Worm (Caenorhabditis elegans): ENCODE results near the gene mam-3.
"Not testable (repeated sequence)": the region's sequence is repeated elsewhere in the genome, so short reads cannot be mapped to it uniquely, and the experiment has no call there.

The mam-3 gene

ce11 chrIV:13450740-13451139 is 5.6 kb upstream of the mam-3 start:
- TF ChIP-seq hmg-4 (GFP tag; optimal IDR thresholded peaks at IDR 0.05) (no peak), pes-1 (GFP tag; IDR thresholded peaks at IDR 0.05) (0 out of 2 replicates have a peak, but pooled peaks have one; percentile 11)

ce11 chrIV:13443543-13443942 is 1.6 kb downstream of the mam-3 start:
- 0 out of 2 replicates have a peak, but pooled peaks have one; percentile 35 for TF ChIP-seq pes-1 (GFP tag; IDR thresholded peaks at IDR 0.05)

- TF ChIP-seq tbx-11 (GFP tag; IDR thresholded peaks at IDR 0.05); tbx-37 (GFP tag; conservative IDR thresholded peaks at IDR 0.05); scrt-1 (GFP tag; IDR thresholded peaks at IDR 0.05): not testable (repeated sequence)
These were observed 11.3 kb downstream of the mam-3 start, which contains the start of gene K09B11.5 for ce11 chrIV:13433904-13434303. Gene K09B11.5, minus strand, starts transcription at chrIV:13434004.

ce11 chrIV:13430137-13430536 is 15.0 kb downstream of the mam-3 start:
- 0 out of 2 replicates have a peak, but pooled peaks have one; percentile 10 for TF ChIP-seq pes-1 (GFP tag; IDR thresholded peaks at IDR 0.05)
- TF ChIP-seq tbx-37 (GFP tag; conservative IDR thresholded peaks at IDR 0.05) = 0 out of 2 replicates have a peak, but pooled peaks have one; percentile 16

ce11 chrIV:13429240-13429639 is 15.9 kb downstream of the mam-3 start, which contains the start of gene K09B11.4:
Gene K09B11.4, plus strand, starts transcription at chrIV:13429540.
- TF ChIP-seq tbx-11 (GFP tag; IDR thresholded peaks at IDR 0.05) (no peak), sea-1 (GFP tag; conservative IDR thresholded peaks at IDR 0.05) (no peak)

ce11 chrIV:13422200-13422599 is 23.0 kb downstream of the mam-3 start, which contains the start of gene nol-9:
Gene nol-9, plus strand, starts transcription at chrIV:13422500.
- no peak for TF ChIP-seq tbx-11 (GFP tag; IDR thresholded peaks at IDR 0.05)
- no peak for TF ChIP-seq hnd-1 (tag; optimal IDR thresholded peaks at IDR 0.05)
- TF ChIP-seq hmbx-1 (tag; optimal IDR thresholded peaks at IDR 0.05) = no peak
- no peak for TF ChIP-seq pes-1 (GFP tag; IDR thresholded peaks at IDR 0.05)
- no peak for TF ChIP-seq tbx-37 (GFP tag; conservative IDR thresholded peaks at IDR 0.05)
- TF ChIP-seq ceh-36 (tag; optimal IDR thresholded peaks at IDR 0.05) = no peak
- TF ChIP-seq ama-1 (optimal IDR thresholded peaks at IDR 0.05) = no peak
- no peak for TF ChIP-seq hmg-4 (GFP tag; optimal IDR thresholded peaks at IDR 0.05)
- no peak for TF ChIP-seq sea-1 (GFP tag; conservative IDR thresholded peaks at IDR 0.05)
- TF ChIP-seq flt-1 (GFP tag; IDR thresholded peaks at IDR 0.05) = no peak
- no peak for TF ChIP-seq scrt-1 (GFP tag; IDR thresholded peaks at IDR 0.05)
- TF ChIP-seq ceh-13 (GFP tag; optimal IDR thresholded peaks at IDR 0.05) = no peak
- TF ChIP-seq tra-4 (tag; optimal IDR thresholded peaks at IDR 0.05) = no peak
- no peak for TF ChIP-seq B0310.2 (tag; optimal IDR thresholded peaks at IDR 0.05)
- no peak for TF ChIP-seq ets-7 (tag; optimal IDR thresholded peaks at IDR 0.05)
- TF ChIP-seq F13C5.2 (tag; optimal IDR thresholded peaks at IDR 0.05) = no peak
- no peak for TF ChIP-seq aly-1 (tag; optimal IDR thresholded peaks at IDR 0.05)

ce11 chrIV:13415739-13416271 is 29.4 kb downstream of the mam-3 start, which contains the start of the genes pik-1 and aptf-2:
Gene pik-1, plus strand, starts transcription at chrIV:13416041.
Gene aptf-2, minus strand, starts transcription at chrIV:13416051.
- TF ChIP-seq hmg-4 (GFP tag; optimal IDR thresholded peaks at IDR 0.05) (no peak), ets-7 (tag; optimal IDR thresholded peaks at IDR 0.05) (no peak), ama-1 (optimal IDR thresholded peaks at IDR 0.05) (no peak), ceh-36 (tag; optimal IDR thresholded peaks at IDR 0.05) (no peak), flt-1 (GFP tag; IDR thresholded peaks at IDR 0.05) (no peak), ceh-13 (GFP tag; optimal IDR thresholded peaks at IDR 0.05) (no peak), tbx-37 (GFP tag; conservative IDR thresholded peaks at IDR 0.05) (no peak), tra-4 (tag; optimal IDR thresholded peaks at IDR 0.05) (no peak), F13C5.2 (tag; optimal IDR thresholded peaks at IDR 0.05) (no peak), tbx-11 (GFP tag; IDR thresholded peaks at IDR 0.05) (no peak), sea-1 (GFP tag; conservative IDR thresholded peaks at IDR 0.05) (no peak), B0310.2 (tag; optimal IDR thresholded peaks at IDR 0.05) (no peak), scrt-1 (GFP tag; IDR thresholded peaks at IDR 0.05) (no peak), hnd-1 (tag; optimal IDR thresholded peaks at IDR 0.05) (no peak), pes-1 (GFP tag; IDR thresholded peaks at IDR 0.05) (no peak)

- no peak for TF ChIP-seq aly-1 (tag; optimal IDR thresholded peaks at IDR 0.05)
- no peak for TF ChIP-seq B0310.2 (tag; optimal IDR thresholded peaks at IDR 0.05)
- no peak for TF ChIP-seq hmbx-1 (tag; optimal IDR thresholded peaks at IDR 0.05)
- TF ChIP-seq ceh-36 (tag; optimal IDR thresholded peaks at IDR 0.05) = no peak
- TF ChIP-seq ceh-13 (GFP tag; optimal IDR thresholded peaks at IDR 0.05) = no peak
- TF ChIP-seq hmg-4 (GFP tag; optimal IDR thresholded peaks at IDR 0.05) = no peak
These were observed 32.3 kb downstream of the mam-3 start, which contains the start of gene gcl-1 for ce11 chrIV:13412845-13413383. Gene gcl-1, minus strand, starts transcription at chrIV:13412895.

ce11 chrIV:13408018-13408417 is 37.2 kb downstream of the mam-3 start, which contains the start of gene Y62E10A.19:
Gene Y62E10A.19, minus strand, starts transcription at chrIV:13408306.
- TF ChIP-seq ama-1 (optimal IDR thresholded peaks at IDR 0.05) (no peak), hnd-1 (tag; optimal IDR thresholded peaks at IDR 0.05) (no peak), F13C5.2 (tag; optimal IDR thresholded peaks at IDR 0.05) (no peak), aly-1 (tag; optimal IDR thresholded peaks at IDR 0.05) (no peak)

Data from whole organism, early embryonic.